Worm (Caenorhabditis elegans): Measurements from ENCODE around the gene C36E8.4.

DNA sequence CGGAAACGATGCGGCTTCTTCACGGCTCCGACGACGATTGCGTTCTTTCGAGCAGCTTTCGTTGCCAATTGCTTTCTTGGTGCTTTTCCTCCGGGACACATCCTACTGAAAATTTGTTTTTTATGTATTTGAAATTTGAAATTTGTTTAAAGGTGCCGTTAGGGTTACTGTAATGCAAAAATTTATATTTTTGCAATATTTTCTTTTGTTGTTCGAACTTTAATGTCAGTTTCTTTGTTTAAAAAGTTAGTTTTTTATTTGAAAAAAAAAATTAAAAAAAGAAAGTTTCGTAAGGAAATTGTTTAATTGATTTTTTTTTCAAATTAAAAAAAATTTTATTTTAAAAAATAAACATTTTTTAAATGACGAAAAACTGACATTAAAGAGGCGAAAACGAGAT lies 46.5 kb downstream of the C36E8.4 start, which contains the start of gene his-69:
- no peak for TF ChIP-seq ceh-28 (tag; optimal IDR thresholded peaks at IDR 0.05)
- TF ChIP-seq ama-1 (optimal IDR thresholded peaks at IDR 0.05) = no peak
- no peak for TF ChIP-seq daf-12 (tag; optimal IDR thresholded peaks at IDR 0.05)
- no peak for TF ChIP-seq nhr-237 (tag; optimal IDR thresholded peaks at IDR 0.05)
- no peak for TF ChIP-seq ztf-4 (tag; optimal IDR thresholded peaks at IDR 0.05)
